Fruit fly (Drosophila melanogaster) whole organism, embryonic: ENCODE data around the gene CG3556.

ENCODE experiments used
- Ada2b ChIP-seq: fragments of 200-800 bp; sonication (Bioruptor generic); IDR thresholded peaks from 2 replicates; pipeline ENCODE4 v1.3.6; 2022; ENCODE audit warnings: missing biosample characterization, missing genetic modification characterization
- Awh ChIP-seq: fragments of 200-800 bp; sonication (Bioruptor generic); IDR thresholded peaks from 2 replicates; pipeline ENCODE4, ENCODE4 v1.3.6; 2022; ENCODE audit warnings: missing biosample characterization, missing genetic modification characterization
- BEAF-32 ChIP-seq: fragments of 200-800 bp; sonication (Bioruptor generic); optimal IDR thresholded peaks from 3 replicates; lab custom pipeline; 2017; ENCODE audit warnings: missing biosample characterization, missing genetic modification characterization, mild to moderate bottlenecking, moderate library complexity, missing genetic modification reagents
- Blimp-1 ChIP-seq: fragments of 200-800 bp; sonication (Bioruptor generic); optimal IDR thresholded peaks from 3 replicates; lab custom pipeline; 2018; ENCODE audit warnings: missing biosample characterization, missing genetic modification characterization, mild to moderate bottlenecking, moderate library complexity, missing genetic modification reagents
- CG10565 ChIP-seq: fragments of 200-800 bp; sonication (Bioruptor generic); optimal IDR thresholded peaks from 3 replicates; lab custom pipeline; 2016; ENCODE audit warnings: missing biosample characterization, mild to moderate bottlenecking, missing genetic modification characterization
- CG10654 ChIP-seq: fragments of 200-800 bp; sonication (Bioruptor generic); optimal IDR thresholded peaks from 2 replicates; lab custom pipeline; 2016; ENCODE audit warnings: missing biosample characterization, missing genetic modification characterization
- CG11696 ChIP-seq: fragments of 200-800 bp; sonication (Bioruptor generic); IDR thresholded peaks from 2 replicates; pipeline ENCODE4 v1.3.6; 2022; ENCODE audit warnings: missing biosample characterization, missing genetic modification characterization
- CG12071 ChIP-seq: fragments of 200-800 bp; sonication (Bioruptor generic); optimal IDR thresholded peaks from 3 replicates; lab custom pipeline; 2018; ENCODE audit warnings: missing biosample characterization, mild to moderate bottlenecking, missing genetic modification characterization
- CG13287 ChIP-seq: fragments of 200-800 bp; sonication (Bioruptor generic); IDR thresholded peaks from 2 replicates; pipeline ENCODE4 v1.3.6; 2022; ENCODE audit warnings: missing biosample characterization, missing genetic modification characterization; ENCODE audit not compliant: partially characterized antibody
- CG31388 ChIP-seq: fragments of 200-800 bp; sonication (Bioruptor generic); optimal IDR thresholded peaks from 2 replicates; lab custom pipeline; 2016; ENCODE audit warnings: missing biosample characterization, missing genetic modification characterization
- CG34224 ChIP-seq: fragments of 200-800 bp; sonication (Bioruptor generic); IDR thresholded peaks from 3 replicates; pipeline ENCODE4 v1.3.6; 2022; ENCODE audit warnings: missing biosample characterization, missing genetic modification characterization; ENCODE audit not compliant: partially characterized antibody
- CG6765 ChIP-seq: fragments of 200-800 bp; sonication (Bioruptor generic); optimal IDR thresholded peaks from 3 replicates; lab custom pipeline; 2017; ENCODE audit warnings: missing biosample characterization, mild to moderate bottlenecking, missing genetic modification characterization
- Doc3 ChIP-seq: fragments of 200-800 bp; sonication (Bioruptor generic); IDR thresholded peaks from 3 replicates; pipeline ENCODE4 v1.3.6; 2022; ENCODE audit warnings: missing biosample characterization, missing genetic modification characterization; ENCODE audit not compliant: partially characterized antibody
- Eip74EF ChIP-seq, 2 experiments: fragments of 200-800 bp in 1 of 2; fragments of >200 bp in 1 of 2; sonication (Bioruptor generic) in 1 of 2; optimal IDR thresholded peaks; 2 replicates each; lab custom pipeline; 2017 to 2019; ENCODE audit warnings: missing biosample characterization in 2 of 2, missing genetic modification characterization in 2 of 2, mild to moderate bottlenecking in 1 of 2, moderate library complexity in 1 of 2
- Ets65A ChIP-seq: fragments of 200-800 bp; sonication (Bioruptor generic); peaks from one replicate; lab custom pipeline; 2016; ENCODE audit warnings: missing biosample characterization, missing genetic modification characterization
- Ets97D ChIP-seq: fragments of 200-800 bp; sonication (Bioruptor generic); optimal IDR thresholded peaks from 3 replicates; lab custom pipeline; 2016; ENCODE audit warnings: missing biosample characterization, missing genetic modification characterization
- Hey ChIP-seq: fragments of 200-800 bp; sonication (Bioruptor generic); optimal IDR thresholded peaks from 3 replicates; lab custom pipeline; 2018; ENCODE audit warnings: missing biosample characterization, mild to moderate bottlenecking, missing genetic modification characterization
- Hr3 ChIP-seq: fragments of 200-800 bp; sonication (Bioruptor generic); optimal IDR thresholded peaks from 3 replicates; lab custom pipeline; 2016; ENCODE audit warnings: missing biosample characterization, missing genetic modification characterization
- MTF-1 ChIP-seq: fragments of 200-800 bp; sonication (Bioruptor generic); optimal IDR thresholded peaks from 2 replicates; lab custom pipeline; 2018; ENCODE audit warnings: missing biosample characterization, mild to moderate bottlenecking, missing genetic modification characterization, borderline replicate concordance
- Mes4 ChIP-seq: fragments of 200-800 bp; sonication (Bioruptor generic); optimal IDR thresholded peaks from 2 replicates; lab custom pipeline; 2016; ENCODE audit warnings: missing biosample characterization, missing genetic modification characterization
- Mrtf ChIP-seq: fragments of 200-800 bp; sonication (Bioruptor generic); IDR thresholded peaks from 3 replicates; pipeline ENCODE4 v1.3.6; 2022; ENCODE audit warnings: missing biosample characterization, missing genetic modification characterization
- NK7.1 ChIP-seq: fragments of 200-800 bp; sonication (Bioruptor generic); optimal IDR thresholded peaks from 3 replicates; lab custom pipeline; 2016; ENCODE audit warnings: missing biosample characterization, missing genetic modification characterization
- Nf-YB ChIP-seq: fragments of 200-800 bp; sonication (Bioruptor generic); optimal IDR thresholded peaks from 3 replicates; lab custom pipeline; 2019; ENCODE audit warnings: missing biosample characterization, mild to moderate bottlenecking, missing genetic modification characterization, moderate library complexity
- Nf-YC ChIP-seq: fragments of 200-800 bp; optimal IDR thresholded peaks from 3 replicates; lab custom pipeline; 2019; ENCODE audit warnings: missing biosample characterization, mild to moderate bottlenecking, missing genetic modification characterization, moderate library complexity
- Rfx ChIP-seq: fragments of 200-800 bp; sonication (Bioruptor generic); IDR thresholded peaks from 2 replicates; pipeline ENCODE4 v1.3.6; 2022; ENCODE audit warnings: missing biosample characterization, missing genetic modification characterization
- ap ChIP-seq: fragments of 200-800 bp; sonication (Bioruptor generic); IDR thresholded peaks from 2 replicates; pipeline ENCODE4 v1.3.6; 2022; ENCODE audit warnings: missing biosample characterization, missing genetic modification characterization
- bigmax ChIP-seq: fragments of 200-800 bp; sonication (Bioruptor generic); optimal IDR thresholded peaks from 2 replicates; lab custom pipeline; 2018; ENCODE audit warnings: missing biosample characterization, mild to moderate bottlenecking, missing genetic modification characterization
- bsh ChIP-seq, 2 experiments: fragments of 200-800 bp; sonication (Bioruptor generic); optimal IDR thresholded peaks; 2 replicates each; lab custom pipeline; 2017 to 2018; ENCODE audit warnings: mild to moderate bottlenecking in 2 of 2, missing biosample characterization in 2 of 2, missing genetic modification characterization in 2 of 2, moderate library complexity in 1 of 2
- caup ChIP-seq: fragments of 200-800 bp; sonication (Bioruptor generic); optimal IDR thresholded peaks from 3 replicates; lab custom pipeline; 2017; ENCODE audit warnings: missing biosample characterization, mild to moderate bottlenecking, missing genetic modification characterization, moderate library complexity; ENCODE audit not compliant: severe bottlenecking
- cg ChIP-seq: fragments of 200-800 bp; sonication (Bioruptor generic); optimal IDR thresholded peaks from 3 replicates; lab custom pipeline; 2019; ENCODE audit warnings: missing biosample characterization, mild to moderate bottlenecking, missing genetic modification characterization, moderate library complexity
- dimm ChIP-seq: fragments of 200-800 bp; sonication (Bioruptor generic); IDR thresholded peaks from 2 replicates; pipeline ENCODE4 v1.3.6; 2022; ENCODE audit warnings: missing biosample characterization, missing genetic modification characterization
- dm ChIP-seq: fragments of 200-800 bp; sonication (Bioruptor generic); optimal IDR thresholded peaks from 3 replicates; lab custom pipeline; 2016; ENCODE audit warnings: missing biosample characterization, missing genetic modification characterization
- dmrt99B ChIP-seq: fragments of 200-800 bp; sonication (Bioruptor generic); optimal IDR thresholded peaks from 2 replicates; lab custom pipeline; 2018; ENCODE audit warnings: missing biosample characterization, mild to moderate bottlenecking, missing genetic modification characterization, moderate library complexity
- gce ChIP-seq: fragments of 200-800 bp; sonication (Bioruptor generic); IDR thresholded peaks from 3 replicates; pipeline ENCODE4 v1.3.6; 2022; ENCODE audit warnings: missing biosample characterization, missing genetic modification characterization
- gfzf ChIP-seq: fragments of 200-800 bp; sonication (Bioruptor generic); optimal IDR thresholded peaks from 2 replicates; lab custom pipeline; 2016; ENCODE audit warnings: missing biosample characterization, mild to moderate bottlenecking, missing genetic modification characterization, moderate library complexity
- hb ChIP-seq: fragments of 200-800 bp; sonication (Bioruptor generic); IDR thresholded peaks from 3 replicates; pipeline ENCODE4 v1.3.6; 2022; ENCODE audit warnings: missing biosample characterization, missing genetic modification characterization; ENCODE audit not compliant: partially characterized antibody
- nerfin-2 ChIP-seq: fragments of 200-800 bp; sonication (Bioruptor generic); IDR thresholded peaks from 2 replicates; pipeline ENCODE4 v1.3.6; 2022; ENCODE audit warnings: missing biosample characterization, missing genetic modification characterization; ENCODE audit not compliant: partially characterized antibody
- odd ChIP-seq: fragments of 200-800 bp; sonication (Bioruptor generic); optimal IDR thresholded peaks from 2 replicates; lab custom pipeline; 2017; ENCODE audit warnings: missing biosample characterization, mild to moderate bottlenecking, missing genetic modification characterization
- pfk ChIP-seq: fragments of 200-800 bp; sonication (Bioruptor generic); optimal IDR thresholded peaks from 2 replicates; lab custom pipeline; 2018; ENCODE audit warnings: missing biosample characterization, mild to moderate bottlenecking, missing genetic modification characterization, moderate library complexity
- pho ChIP-seq: fragments of 200-800 bp; sonication (Bioruptor generic); optimal IDR thresholded peaks from 2 replicates; lab custom pipeline; 2016; ENCODE audit warnings: missing biosample characterization, missing genetic modification characterization
- rib ChIP-seq: fragments of 200-800 bp; sonication (Bioruptor generic); IDR thresholded peaks from 2 replicates; pipeline ENCODE4 v1.3.6; 2022; ENCODE audit warnings: missing biosample characterization, missing genetic modification characterization
- sens-2 ChIP-seq: fragments of 200-800 bp; sonication (Bioruptor generic); IDR thresholded peaks from 2 replicates; pipeline ENCODE4 v1.3.6; 2022; ENCODE audit warnings: missing biosample characterization, missing genetic modification characterization
- seq ChIP-seq: fragments of 200-800 bp; sonication (Bioruptor generic); IDR thresholded peaks from 2 replicates; pipeline ENCODE4 v1.3.6; 2022; ENCODE audit warnings: missing biosample characterization, missing genetic modification characterization
- sisA ChIP-seq: fragments of 200-800 bp; sonication (Bioruptor generic); IDR thresholded peaks from 2 replicates; pipeline ENCODE4 v1.3.6; 2022; ENCODE audit warnings: missing biosample characterization, missing genetic modification characterization
- sna ChIP-seq: fragments of 200-800 bp; sonication (Bioruptor generic); IDR thresholded peaks from 2 replicates; pipeline ENCODE4 v1.3.6; 2022; ENCODE audit warnings: missing biosample characterization, missing genetic modification characterization; ENCODE audit not compliant: partially characterized antibody
- so ChIP-seq: fragments of 200-800 bp; sonication (Bioruptor generic); IDR thresholded peaks from 3 replicates; pipeline ENCODE4 v1.3.6; 2022; ENCODE audit warnings: missing biosample characterization, missing genetic modification characterization
- stwl ChIP-seq: fragments of 200-800 bp; sonication (Bioruptor generic); optimal IDR thresholded peaks from 3 replicates; lab custom pipeline; 2018; ENCODE audit warnings: missing biosample characterization, mild to moderate bottlenecking, missing genetic modification characterization, moderate library complexity
- usp ChIP-seq: fragments of >200 bp; optimal IDR thresholded peaks from 2 replicates; lab custom pipeline; 2017; ENCODE audit warnings: missing biosample characterization, missing genetic modification characterization

CG3556 gene

DNA sequence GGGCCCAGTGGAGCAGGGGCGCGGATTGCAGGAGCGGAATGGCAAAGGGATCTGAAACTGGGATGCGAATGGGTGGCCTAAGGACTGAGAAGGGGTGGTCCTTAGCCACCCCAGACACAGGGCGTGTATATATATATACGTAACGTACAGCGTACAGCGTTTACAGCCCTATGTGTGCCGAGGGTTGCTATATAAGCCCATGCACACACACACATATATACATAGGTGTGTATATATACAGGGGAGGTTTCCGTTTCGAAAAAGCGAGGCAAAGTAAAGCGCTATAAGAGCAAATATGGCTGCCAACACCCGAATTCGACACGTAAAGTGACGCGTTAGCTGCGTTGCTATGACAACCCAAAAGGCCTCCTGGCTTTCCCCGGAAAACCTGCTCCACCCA lies 3.3 kb upstream of the CG3556 start:
- peak; percentile 63 for TF ChIP-seq Nf-YB (GFP tag; lab: Kevin White, UChicago)
- TF ChIP-seq cg (GFP tag; lab: Kevin White, UChicago), result peak; percentile 20
- peak; percentile 50; the same call in 1 of the 2 replicates for TF ChIP-seq Rfx (GFP tag; lab: Robert Waterston, UW)
- TF ChIP-seq dimm (GFP tag; lab: Robert Waterston, UW), result no peak
- TF ChIP-seq Mrtf, result no peak
- TF ChIP-seq pfk (GFP tag; lab: Kevin White, UChicago), result no peak
- TF ChIP-seq seq (GFP tag; lab: Robert Waterston, UW), result peak; percentile 69; the same call in 1 of the 2 replicates
- peak; percentile 78 for TF ChIP-seq Nf-YC (tag; lab: Kevin White, UChicago)
- TF ChIP-seq CG31388 (GFP tag; lab: Kevin White, UChicago), result no peak

DNA sequence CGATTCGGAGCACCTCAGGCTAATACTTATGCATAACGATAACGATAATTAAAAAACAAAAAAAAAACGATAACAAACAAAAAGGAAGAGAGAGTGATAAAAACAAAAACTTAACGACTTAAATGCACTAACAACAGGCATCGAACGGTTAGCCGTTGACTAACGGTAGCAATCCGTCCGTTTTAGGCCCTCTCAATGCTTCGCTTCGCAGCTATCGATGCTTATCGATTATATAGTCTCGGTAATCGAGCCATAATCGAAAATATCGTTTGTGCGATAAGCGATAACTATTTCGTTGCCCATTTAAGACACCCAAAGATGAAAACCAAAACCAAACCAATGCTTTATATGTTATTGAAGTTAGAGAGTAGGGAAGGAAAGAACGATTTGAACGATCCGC lies 4.0 kb downstream of the CG3556 start:
- TF ChIP-seq Hey (no peak), usp (no peak), NK7.1 (GFP tag; lab: Kevin White, UChicago) (no peak), CG13287 (GFP tag; lab: Robert Waterston, UW) (peak; percentile 48; the same call in 1 of the 2 replicates), CG34224 (GFP tag; lab: Robert Waterston, UW) (peak; percentile 11; the same call in 1 of the 3 replicates), Awh (no peak), sens-2 (GFP tag; lab: Robert Waterston, UW) (no peak), odd (no peak), BEAF-32 (GFP tag; lab: Kevin White, UChicago) (peak; percentile 19), hb (GFP tag; lab: Robert Waterston, UW) (peak; percentile 52; the same call in 2 of the 3 replicates), pho (GFP tag; lab: Kevin White, UChicago) (no peak), Mes4 (GFP tag; lab: Kevin White, UChicago) (no peak), Ada2b (no peak), Blimp-1 (GFP tag; lab: Kevin White, UChicago) (no peak), sna (GFP tag; lab: Robert Waterston, UW) (peak; percentile 39; the same call in 1 of the 2 replicates), rib (GFP tag; lab: Robert Waterston, UW) (no peak), nerfin-2 (GFP tag; lab: Robert Waterston, UW) (peak; percentile 91), stwl (tag; lab: Kevin White, UChicago) (peak; percentile 18), gfzf (GFP tag; lab: Kevin White, UChicago) (no peak), CG6765 (GFP tag; lab: Kevin White, UChicago) (no peak), bsh (GFP tag; optimal IDR thresholded peaks at IDR 0.05; lab: Kevin White, UChicago) (no peak), bigmax (GFP tag; lab: Kevin White, UChicago) (no peak), Hr3 (GFP tag; lab: Kevin White, UChicago) (no peak), dm (GFP tag; lab: Kevin White, UChicago) (no peak), CG11696 (no peak), Ets97D (GFP tag; lab: Kevin White, UChicago) (no peak), MTF-1 (no peak), Doc3 (GFP tag; lab: Robert Waterston, UW) (0 out of 3 replicates have a peak, but pooled peaks have one; percentile 28), CG31388 (GFP tag; lab: Kevin White, UChicago) (no peak), CG10565 (GFP tag; lab: Kevin White, UChicago) (no peak), Eip74EF (GFP tag; optimal IDR thresholded peaks at IDR 0.05; lab: Kevin White, UChicago) (no peak), CG12071 (GFP tag; lab: Kevin White, UChicago) (no peak), dmrt99B (tag; lab: Kevin White, UChicago) (no peak), so (GFP tag; lab: Robert Waterston, UW) (no peak), gce (GFP tag; lab: Robert Waterston, UW) (no peak), sisA (GFP tag; lab: Robert Waterston, UW) (no peak), CG10654 (GFP tag; lab: Kevin White, UChicago) (no peak), Ets65A (GFP tag; lab: Kevin White, UChicago) (no peak), caup (no peak), ap (GFP tag; lab: Robert Waterston, UW) (no peak)
